Worm (Caenorhabditis elegans) whole organism, L2 larva: ENCODE measurements around the gene mca-2.
A peak's percentile ranks its signal among the peaks of the same experiment; 100 is the strongest.

Experiments
- C34F6.9 ChIP-seq: fragments of 150-350 bp; optimal IDR thresholded peaks from 2 replicates; lab custom pipeline; 2014; ENCODE audit warnings: missing biosample characterization, missing genetic modification characterization
- F13H6.1 ChIP-seq: sonication (generic microtip); optimal IDR thresholded peaks from 2 replicates; lab custom pipeline; 2016; ENCODE audit warnings: missing genetic modification characterization, missing compliant biosample characterization
- R02D3.7 ChIP-seq: fragments of 150-350 bp; optimal IDR thresholded peaks from 2 replicates; lab custom pipeline; 2014; ENCODE audit warnings: missing biosample characterization, missing genetic modification characterization
- Y55F3AM.14 ChIP-seq: fragments of 200-800 bp; sonication (Bioruptor generic); optimal IDR thresholded peaks from 2 replicates; lab custom pipeline; 2018; ENCODE audit warnings: mild to moderate bottlenecking, missing genetic modification characterization, missing compliant biosample characterization
- ZK546.5 ChIP-seq: sonication (generic microtip); optimal IDR thresholded peaks from 2 replicates; lab custom pipeline; 2017; ENCODE audit warnings: missing biosample characterization, missing genetic modification characterization
- alr-1 ChIP-seq: fragments of 150-350 bp; optimal IDR thresholded peaks from 2 replicates; lab custom pipeline; 2014; ENCODE audit warnings: missing biosample characterization, missing genetic modification characterization
- aly-2 ChIP-seq: fragments of 150-350 bp; optimal IDR thresholded peaks from 2 replicates; lab custom pipeline; 2014; ENCODE audit warnings: missing biosample characterization, missing genetic modification characterization
- ama-1 ChIP-seq: fragments of 150-350 bp; optimal IDR thresholded peaks from 2 replicates; lab custom pipeline; 2018; ENCODE audit warnings: inconsistent platforms
- blmp-1 ChIP-seq: sonication (generic microtip); optimal IDR thresholded peaks from 2 replicates; lab custom pipeline; 2017; ENCODE audit warnings: missing genetic modification characterization, mild to moderate bottlenecking, missing compliant biosample characterization, antibody characterized with exemption, moderate library complexity; ENCODE audit not compliant: insufficient read depth
- ceh-16 ChIP-seq: fragments of 150-350 bp; optimal IDR thresholded peaks from 2 replicates; lab custom pipeline; 2014; ENCODE audit warnings: missing biosample characterization, missing genetic modification characterization
- ceh-82 ChIP-seq: fragments of 150-350 bp; optimal IDR thresholded peaks from 2 replicates; lab custom pipeline; 2014; ENCODE audit warnings: missing biosample characterization, missing genetic modification characterization
- crh-2 ChIP-seq: sonication (generic microtip); optimal IDR thresholded peaks from 2 replicates; lab custom pipeline; 2017; ENCODE audit warnings: missing biosample characterization, missing genetic modification characterization
- egl-27 ChIP-seq: sonication (generic microtip); optimal IDR thresholded peaks from 3 replicates; lab custom pipeline; 2017; ENCODE audit warnings: missing biosample characterization, missing genetic modification reagents, missing genetic modification characterization
- elt-3 ChIP-seq: sonication (generic microtip); optimal IDR thresholded peaks from 2 replicates; lab custom pipeline; 2017; ENCODE audit warnings: missing biosample characterization, missing genetic modification characterization
- fos-1 ChIP-seq: fragments of 150-350 bp; optimal IDR thresholded peaks from 2 replicates; lab custom pipeline; 2014; ENCODE audit warnings: missing biosample characterization, missing genetic modification characterization
- gmeb-1 ChIP-seq: fragments of 150-350 bp; optimal IDR thresholded peaks from 2 replicates; lab custom pipeline; 2014; ENCODE audit warnings: missing biosample characterization, missing genetic modification characterization
- lin-13 ChIP-seq: fragments of 150-350 bp; optimal IDR thresholded peaks from 2 replicates; lab custom pipeline; 2014; ENCODE audit warnings: missing biosample characterization, missing genetic modification reagents, missing genetic modification characterization
- lin-39 ChIP-seq: fragments of 150-350 bp; optimal IDR thresholded peaks from 2 replicates; lab custom pipeline; 2014; ENCODE audit warnings: missing biosample characterization, missing genetic modification reagents, missing genetic modification characterization
- lsy-2 ChIP-seq, 2 experiments: fragments of 150-350 bp in 1 of 2; sonication (generic microtip) in 1 of 2; optimal IDR thresholded peaks; 2 replicates each; lab custom pipeline; 2014 to 2017; ENCODE audit warnings: missing biosample characterization in 2 of 2, missing genetic modification characterization in 2 of 2
- mab-5 ChIP-seq: fragments of 150-350 bp; optimal IDR thresholded peaks from 2 replicates; lab custom pipeline; 2014; ENCODE audit warnings: missing biosample characterization, missing genetic modification characterization
- mbf-1 ChIP-seq: sonication (generic microtip); optimal IDR thresholded peaks from 2 replicates; lab custom pipeline; 2017; ENCODE audit warnings: missing biosample characterization, missing genetic modification characterization
- mdl-1 ChIP-seq, 2 experiments: fragments of 150-350 bp in 1 of 2; sonication (generic microtip) in 1 of 2; optimal IDR thresholded peaks; 2 replicates each; lab custom pipeline; 2017; ENCODE audit warnings: missing biosample characterization in 2 of 2, missing genetic modification characterization in 2 of 2
- nhr-10 ChIP-seq: sonication (generic microtip); optimal IDR thresholded peaks from 2 replicates; lab custom pipeline; 2017; ENCODE audit warnings: missing biosample characterization, missing genetic modification characterization
- nhr-11 ChIP-seq: fragments of 150-350 bp; optimal IDR thresholded peaks from 2 replicates; lab custom pipeline; 2014; ENCODE audit warnings: missing biosample characterization, missing genetic modification characterization
- nhr-12 ChIP-seq: fragments of 150-350 bp; optimal IDR thresholded peaks from 2 replicates; lab custom pipeline; 2014; ENCODE audit warnings: missing biosample characterization, missing genetic modification characterization
- nhr-129 ChIP-seq: fragments of 150-350 bp; optimal IDR thresholded peaks from 2 replicates; lab custom pipeline; 2014; ENCODE audit warnings: missing biosample characterization, missing genetic modification characterization
- nhr-21 ChIP-seq: fragments of 150-350 bp; optimal IDR thresholded peaks from 2 replicates; lab custom pipeline; 2014; ENCODE audit warnings: missing biosample characterization, missing genetic modification characterization
- nhr-23 ChIP-seq: fragments of 150-350 bp; optimal IDR thresholded peaks from 2 replicates; lab custom pipeline; 2014; ENCODE audit warnings: missing biosample characterization, missing genetic modification reagents, missing genetic modification characterization
- nhr-237 ChIP-seq: fragments of 150-350 bp; optimal IDR thresholded peaks from 2 replicates; lab custom pipeline; 2014; ENCODE audit warnings: missing biosample characterization, missing genetic modification characterization
- nhr-25 ChIP-seq: fragments of 150-350 bp; sonication (generic microtip); optimal IDR thresholded peaks from 3 replicates; lab custom pipeline; 2014; ENCODE audit warnings: missing biosample characterization, missing genetic modification characterization
- nhr-6 ChIP-seq: fragments of 150-350 bp; optimal IDR thresholded peaks from 2 replicates; lab custom pipeline; 2014; ENCODE audit warnings: missing biosample characterization, missing genetic modification characterization
- nhr-77 ChIP-seq: fragments of 150-350 bp; optimal IDR thresholded peaks from 2 replicates; lab custom pipeline; 2014; ENCODE audit warnings: missing biosample characterization, missing genetic modification characterization
- peb-1 ChIP-seq: fragments of 150-350 bp; optimal IDR thresholded peaks from 2 replicates; lab custom pipeline; 2014; ENCODE audit warnings: missing biosample characterization, missing genetic modification characterization
- skn-1 ChIP-seq: sonication (generic microtip); optimal IDR thresholded peaks from 2 replicates; lab custom pipeline; 2017; ENCODE audit warnings: missing biosample characterization, missing genetic modification characterization
- sma-3 ChIP-seq: sonication (generic microtip); optimal IDR thresholded peaks from 2 replicates; lab custom pipeline; 2016; ENCODE audit warnings: missing genetic modification reagents, missing genetic modification characterization, missing compliant biosample characterization
- sma-9 ChIP-seq, 2 experiments: fragments of 150-350 bp in 1 of 2; sonication (generic microtip) in 1 of 2; optimal IDR thresholded peaks; 2 replicates each; lab custom pipeline; 2014 to 2016; ENCODE audit warnings: missing genetic modification characterization in 2 of 2, mild to moderate bottlenecking in 1 of 2, missing biosample characterization in 1 of 2, missing compliant biosample characterization in 1 of 2, missing genetic modification reagents in 1 of 2, moderate library complexity in 1 of 2
- snpc-4 ChIP-seq: fragments of 150-350 bp; optimal IDR thresholded peaks from 2 replicates; lab custom pipeline; 2014; ENCODE audit warnings: missing biosample characterization, missing genetic modification characterization
- unc-39 ChIP-seq: fragments of 150-350 bp; optimal IDR thresholded peaks from 2 replicates; lab custom pipeline; 2014; ENCODE audit warnings: missing biosample characterization, missing genetic modification characterization
- unc-62 ChIP-seq: fragments of 150-350 bp; optimal IDR thresholded peaks from 2 replicates; lab custom pipeline; 2014; ENCODE audit warnings: missing biosample characterization, missing genetic modification reagents, missing genetic modification characterization
- ztf-1 ChIP-seq: fragments of 200-800 bp; sonication (Bioruptor generic); conservative IDR thresholded peaks from 2 replicates; pipeline ENCODE4 v1.3.6; 2022; ENCODE audit warnings: missing genetic modification characterization, missing compliant biosample characterization
- ztf-11 ChIP-seq: sonication (generic microtip); optimal IDR thresholded peaks from 2 replicates; lab custom pipeline; 2017; ENCODE audit warnings: missing biosample characterization, missing genetic modification characterization
- ztf-4 ChIP-seq: fragments of 150-350 bp; optimal IDR thresholded peaks from 2 replicates; lab custom pipeline; 2014; ENCODE audit warnings: missing biosample characterization, missing genetic modification characterization

mca-2 gene

DNA sequence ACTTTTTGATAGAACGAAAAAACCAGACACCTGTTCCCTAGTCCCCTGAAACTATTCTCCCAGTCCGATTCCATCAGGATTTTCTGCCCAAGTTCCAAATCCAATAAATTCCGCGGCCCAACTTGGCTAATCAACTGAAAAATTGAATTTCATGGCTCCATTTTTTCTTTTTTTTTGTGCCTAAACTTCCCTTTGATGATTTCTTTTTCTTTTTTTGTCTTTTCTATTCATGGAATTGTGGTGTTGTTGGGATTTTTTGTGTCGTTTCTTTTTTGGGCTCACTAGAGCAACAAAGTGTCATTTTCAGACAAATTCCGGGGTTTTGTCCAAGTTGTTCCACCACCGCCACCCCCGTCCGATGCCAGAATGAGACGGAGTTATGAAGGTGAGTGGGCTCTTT, 17.9 kb upstream of the mca-2 start, which contains the start of gene arrd-26:
Gene arrd-26, plus strand, starts transcription at position 301 of the 400 bp plus-strand sequence.
- TF ChIP-seq nhr-12 (no peak), ztf-1 (GFP tag; lab: Robert Waterston, UW) (no peak), blmp-1 (tag; lab: Kevin White, UChicago) (no peak), sma-3 (GFP tag; lab: Kevin White, UChicago) (no peak), nhr-11 (tag; lab: Kevin White, UChicago) (no peak), unc-62 (no peak), crh-2 (tag; lab: Kevin White, UChicago) (no peak), elt-3 (tag; lab: Kevin White, UChicago) (no peak), nhr-237 (tag; lab: Kevin White, UChicago) (no peak), aly-2 (no peak), mdl-1 (tag; optimal IDR thresholded peaks at IDR 0.05; lab: Kevin White, UChicago) (no peak), sma-9 (GFP tag; optimal IDR thresholded peaks at IDR 0.05; lab: Kevin White, UChicago) (no peak), sma-9 (tag; optimal IDR thresholded peaks at IDR 0.05; lab: Kevin White, UChicago) (no peak), egl-27 (tag; lab: Kevin White, UChicago) (no peak), lin-13 (GFP tag; lab: Kevin White, UChicago) (no peak), nhr-21 (tag; lab: Kevin White, UChicago) (no peak)
- TF ChIP-seq, all 48 proteins: peak for 0

ce11 chrIV:2077159-2077835, 6.5 kb upstream of the mca-2 start:
- TF ChIP-seq lsy-2 (tag; optimal IDR thresholded peaks at IDR 0.05; lab: Kevin White, UChicago): peak in 1 of 2 experiments; percentile 10
- no peak for TF ChIP-seq unc-62
- TF ChIP-seq, all 48 proteins: peak for 1

DNA sequence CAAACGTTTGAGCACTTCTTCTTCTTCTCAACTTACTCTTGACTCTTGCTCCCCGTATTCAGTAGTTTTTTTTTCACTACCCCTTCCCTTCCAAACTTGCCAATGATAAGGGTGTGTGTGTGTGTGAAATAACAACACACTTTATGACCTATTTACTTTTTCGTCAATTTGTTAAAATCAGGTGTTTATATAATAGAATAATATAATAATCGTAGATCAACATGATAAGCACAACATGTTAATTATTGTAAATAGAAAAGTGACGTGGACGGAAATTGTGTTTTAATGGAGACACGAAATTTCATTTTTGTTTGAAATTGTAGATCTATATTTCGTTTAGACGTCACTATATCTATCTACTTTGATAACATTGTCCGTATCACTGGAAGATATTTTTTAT, 3.5 kb upstream of the mca-2 start:
- TF ChIP-seq nhr-129 (tag; lab: Kevin White, UChicago) (no peak), mab-5 (tag; lab: Kevin White, UChicago) (no peak), peb-1 (tag; lab: Kevin White, UChicago) (no peak), snpc-4 (tag; lab: Kevin White, UChicago) (no peak), ceh-16 (tag; lab: Kevin White, UChicago) (no peak), ama-1 (no peak), ztf-4 (no peak), nhr-6 (tag; lab: Kevin White, UChicago) (no peak), gmeb-1 (tag; lab: Kevin White, UChicago) (no peak), nhr-237 (tag; lab: Kevin White, UChicago) (no peak), nhr-21 (tag; lab: Kevin White, UChicago) (no peak), C34F6.9 (no peak), fos-1 (tag; lab: Kevin White, UChicago) (no peak), lin-13 (GFP tag; lab: Kevin White, UChicago) (no peak), nhr-23 (tag; lab: Kevin White, UChicago) (no peak), ztf-11 (no peak)

ce11 chrIV:2083146-2083545, 688 bp upstream of the mca-2 start:
- TF ChIP-seq unc-39: no peak
- TF ChIP-seq ztf-4: no peak
- TF ChIP-seq sma-9 (GFP tag; optimal IDR thresholded peaks at IDR 0.05; lab: Kevin White, UChicago): no peak
- no peak for TF ChIP-seq sma-9 (tag; optimal IDR thresholded peaks at IDR 0.05; lab: Kevin White, UChicago)
- TF ChIP-seq blmp-1 (tag; lab: Kevin White, UChicago): peak; percentile 34
- no peak for TF ChIP-seq Y55F3AM.14 (GFP tag; lab: Kevin White, UChicago)
- TF ChIP-seq mbf-1 (tag; lab: Kevin White, UChicago): no peak
- no peak for TF ChIP-seq C34F6.9
- TF ChIP-seq nhr-25 (tag; lab: Kevin White, UChicago): peak; percentile 58
- TF ChIP-seq mdl-1 (tag; optimal IDR thresholded peaks at IDR 0.05; lab: Kevin White, UChicago): no peak
- no peak for TF ChIP-seq peb-1 (tag; lab: Kevin White, UChicago)
- no peak for TF ChIP-seq ZK546.5 (tag; lab: Kevin White, UChicago)
- TF ChIP-seq nhr-11 (tag; lab: Kevin White, UChicago): no peak
- no peak for TF ChIP-seq lin-39 (tag; lab: Kevin White, UChicago)
- no peak for TF ChIP-seq ceh-16 (tag; lab: Kevin White, UChicago)
- TF ChIP-seq nhr-12: no peak
- TF ChIP-seq nhr-77 (tag; lab: Kevin White, UChicago): no peak
- TF ChIP-seq fos-1 (tag; lab: Kevin White, UChicago): no peak
- TF ChIP-seq ztf-1 (GFP tag; lab: Robert Waterston, UW): no peak
- no peak for TF ChIP-seq alr-1 (tag; lab: Kevin White, UChicago)
- no peak for TF ChIP-seq F13H6.1
- TF ChIP-seq nhr-21 (tag; lab: Kevin White, UChicago): peak; percentile 12
- TF ChIP-seq aly-2: no peak
- no peak for TF ChIP-seq ztf-11
- no peak for TF ChIP-seq ceh-82 (tag; lab: Kevin White, UChicago)
- no peak for TF ChIP-seq lsy-2 (tag; optimal IDR thresholded peaks at IDR 0.05; lab: Kevin White, UChicago)
- TF ChIP-seq nhr-10: no peak
- TF ChIP-seq ama-1: no peak
- no peak for TF ChIP-seq snpc-4 (tag; lab: Kevin White, UChicago)
- TF ChIP-seq nhr-129 (tag; lab: Kevin White, UChicago): peak; percentile 49
- no peak for TF ChIP-seq skn-1 (tag; lab: Kevin White, UChicago)
- peak; percentile 48 for TF ChIP-seq sma-3 (GFP tag; lab: Kevin White, UChicago)
- no peak for TF ChIP-seq unc-62
- no peak for TF ChIP-seq mab-5 (tag; lab: Kevin White, UChicago)
- no peak for TF ChIP-seq nhr-237 (tag; lab: Kevin White, UChicago)
- no peak for TF ChIP-seq R02D3.7
- TF ChIP-seq nhr-6 (tag; lab: Kevin White, UChicago): no peak
- no peak for TF ChIP-seq lin-13 (GFP tag; lab: Kevin White, UChicago)
- TF ChIP-seq nhr-23 (tag; lab: Kevin White, UChicago): no peak
